Worm (Caenorhabditis elegans): ENCODE measurements around the gene sop-2.

ce11 chrII:12296591-12296990, 43.2 kb upstream of the sop-2 start:
- no peak for TF ChIP-seq ref-1 (GFP tag; conservative IDR thresholded peaks at IDR 0.05)
- no peak for TF ChIP-seq cog-1 (tag; optimal IDR thresholded peaks at IDR 0.05)
- TF ChIP-seq flt-1 (GFP tag; IDR thresholded peaks at IDR 0.05), result no peak
- no peak for TF ChIP-seq klf-2 (GFP tag; conservative IDR thresholded peaks at IDR 0.05)
- TF ChIP-seq T22C8.4 (GFP tag; IDR thresholded peaks at IDR 0.05), result no peak
- no peak for TF ChIP-seq ztf-23 (GFP tag; IDR thresholded peaks at IDR 0.05)
